Worm (Caenorhabditis elegans): Measurements from ENCODE around the gene comt-1.

comt-1 gene

DNA sequence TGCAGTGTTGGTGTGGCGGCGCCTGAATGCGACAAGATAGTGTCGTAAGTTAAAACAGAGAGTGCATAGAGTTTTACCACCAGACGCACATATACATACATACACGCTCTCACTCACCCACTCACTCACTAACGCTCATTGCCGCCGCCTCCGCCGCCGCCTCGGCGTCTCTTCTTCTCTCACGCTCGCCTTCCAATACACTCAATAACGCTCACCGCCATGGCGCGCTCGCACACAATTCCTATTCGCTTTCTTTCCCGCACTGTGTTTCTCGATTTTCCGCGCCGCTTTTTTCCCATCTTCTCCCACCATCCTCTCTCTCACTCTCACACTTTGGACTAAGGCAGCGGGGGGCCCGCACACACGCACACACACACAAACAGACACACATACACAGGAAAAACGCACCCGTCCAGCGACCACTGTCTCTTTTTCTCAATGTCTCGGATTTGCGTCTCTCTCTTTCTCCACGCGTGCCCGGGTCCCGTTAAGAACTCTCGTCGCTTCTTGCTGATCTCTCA lies 9.8 kb downstream of the comt-1 start, which contains the start of gene kin-29 (continued):
- TF ChIP-seq rec-8 (tag; optimal IDR thresholded peaks at IDR 0.05) (no peak), let-607 (tag; optimal IDR thresholded peaks at IDR 0.05) (peak; percentile 37 to 55), repo-1 (tag; optimal IDR thresholded peaks at IDR 0.05) (peak; percentile 64), ztf-3 (GFP tag; optimal IDR thresholded peaks at IDR 0.05) (peak; percentile 59), ztf-28 (GFP tag; IDR thresholded peaks at IDR 0.05) (no peak), pbrm-1 (GFP tag; IDR thresholded peaks at IDR 0.05) (peak; percentile 75; the same call in 1 of the 2 replicates), lin-35 (GFP tag; optimal IDR thresholded peaks at IDR 0.05) (peak in 1 of 3 experiments; percentile 68), lin-40 (tag; optimal IDR thresholded peaks at IDR 0.05) (peak; percentile 88), lin-54 (GFP tag; optimal IDR thresholded peaks at IDR 0.05) (peak; percentile 47), gei-17 (GFP tag; optimal IDR thresholded peaks at IDR 0.05) (peak; percentile 82), ceh-79 (tag; optimal IDR thresholded peaks at IDR 0.05) (no peak), tbx-9 (tag; optimal IDR thresholded peaks at IDR 0.05; ENCODE audit: borderline replicate concordance) (no peak)

DNA sequence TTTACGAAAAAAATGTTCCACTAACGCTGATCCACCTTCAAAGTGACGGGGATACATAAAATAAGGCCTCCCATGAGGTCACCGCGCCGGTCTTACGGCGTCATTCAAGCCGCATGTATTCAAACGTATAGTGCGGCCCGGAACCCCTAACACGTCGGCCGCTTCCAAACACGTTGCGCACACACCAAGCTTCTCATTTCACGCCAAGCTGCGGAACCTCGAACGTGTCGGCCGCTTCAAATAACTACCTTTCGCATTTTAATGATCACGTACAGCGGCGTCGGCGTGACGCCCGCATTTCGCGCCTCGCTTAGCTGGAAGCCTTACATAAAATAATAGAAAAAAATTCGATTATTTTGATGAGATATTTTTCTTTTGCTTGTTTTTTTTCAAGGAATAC lies 18.8 kb downstream of the comt-1 start:
- no peak for TF ChIP-seq snpc-4 (GFP tag; optimal IDR thresholded peaks at IDR 0.05)
- peak; percentile 35 to 89 (median 71) for TF ChIP-seq snpc-4 (tag; optimal IDR thresholded peaks at IDR 0.05)
- TF ChIP-seq hlh-26 (GFP tag; conservative IDR thresholded peaks at IDR 0.05): no peak
- TF ChIP-seq madf-6 (GFP tag; IDR thresholded peaks at IDR 0.05): peak; percentile 11; the same call in 1 of the 2 replicates
- 0 out of 2 replicates have a peak, but pooled peaks have one; percentile 11 for TF ChIP-seq pbrm-1 (GFP tag; IDR thresholded peaks at IDR 0.05)
- TF ChIP-seq akir-1 (GFP tag; optimal IDR thresholded peaks at IDR 0.05): no peak
- TF ChIP-seq mxl-1 (tag; optimal IDR thresholded peaks at IDR 0.05): no peak
- no peak for TF ChIP-seq unc-62 (GFP tag; optimal IDR thresholded peaks at IDR 0.05)
- no peak for TF ChIP-seq B0035.1 (tag; optimal IDR thresholded peaks at IDR 0.05)

DNA sequence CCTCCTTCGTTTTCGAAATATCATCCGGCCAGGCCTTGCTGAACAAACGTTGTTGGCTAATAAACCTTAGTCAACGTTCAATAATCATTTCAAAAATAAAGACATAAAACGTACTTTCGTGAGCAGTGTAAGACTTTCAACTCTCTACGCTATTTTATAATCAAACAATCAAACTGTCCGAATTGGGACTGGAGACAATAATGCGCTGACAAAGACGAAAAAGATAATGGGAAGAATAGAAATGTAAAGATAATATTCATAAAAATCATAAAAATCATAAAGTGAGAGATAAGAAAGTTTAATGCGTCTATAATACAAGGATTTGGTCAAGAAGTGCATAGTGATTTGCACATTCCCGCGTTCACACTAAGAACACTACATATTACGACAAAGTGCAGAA lies 20.5 kb downstream of the comt-1 start:
- TF ChIP-seq nhr-80 (tag; optimal IDR thresholded peaks at IDR 0.05) (peak; percentile 59), let-607 (tag; optimal IDR thresholded peaks at IDR 0.05) (peak in 1 of 2 experiments; percentile 8), B0336.3 (GFP tag; IDR thresholded peaks at IDR 0.05) (no peak), lin-40 (tag; optimal IDR thresholded peaks at IDR 0.05) (peak; percentile 28)

DNA sequence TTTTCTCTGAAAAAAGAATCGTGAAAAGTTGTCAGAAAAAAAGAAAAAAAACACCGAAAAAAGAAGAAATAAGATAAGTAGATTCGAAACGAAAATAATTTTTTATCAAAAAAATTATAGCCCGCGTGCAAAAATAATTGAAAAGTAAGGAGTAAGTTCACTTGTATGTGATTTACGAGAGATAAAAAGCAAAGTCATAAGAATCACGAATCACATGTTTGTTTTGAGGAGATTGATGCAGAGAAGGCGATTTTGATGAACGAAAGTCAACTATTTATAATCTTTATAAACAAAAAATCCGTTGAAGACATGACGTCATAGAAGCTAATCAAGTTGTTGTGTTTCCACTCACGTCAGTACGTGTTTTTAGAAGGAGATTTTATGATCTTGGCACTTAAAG lies 22.0 kb downstream of the comt-1 start, which contains the start of gene Y71H10B.1:
Y71H10B.1 (minus strand) TSS at position 6 of the 400 bp plus-strand sequence.
- TF ChIP-seq Y56A3A.18 (GFP tag; IDR thresholded peaks at IDR 0.05) (no peak), lsl-1 (GFP tag; optimal IDR thresholded peaks at IDR 0.05) (no peak), let-526 (GFP tag; IDR thresholded peaks at IDR 0.05) (no peak), lin-40 (tag; optimal IDR thresholded peaks at IDR 0.05) (peak; percentile 22), somi-1 (GFP tag; optimal IDR thresholded peaks at IDR 0.05) (peak; percentile 54), ztf-26 (tag; optimal IDR thresholded peaks at IDR 0.05) (peak; percentile 25)

DNA sequence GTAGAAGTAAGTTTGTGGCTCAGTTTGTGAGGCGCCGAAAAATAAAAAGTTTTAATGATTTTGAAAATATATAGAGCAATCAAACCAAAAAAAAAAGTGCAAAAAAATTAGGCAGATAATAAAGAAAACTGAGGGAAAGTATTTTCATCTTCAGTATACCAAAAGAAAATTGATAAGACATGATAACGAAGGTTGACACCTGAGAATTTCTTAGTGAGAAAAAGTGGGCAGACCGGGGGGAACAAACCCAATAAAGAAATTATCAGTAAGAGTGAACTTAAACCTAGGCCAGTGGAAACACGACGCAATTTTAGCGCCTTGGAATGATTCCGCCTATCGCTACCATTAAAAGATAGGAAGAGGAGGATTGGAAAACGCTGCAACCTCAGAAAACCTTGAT lies 23.7 kb downstream of the comt-1 start:
- TF ChIP-seq nhr-90 (tag; optimal IDR thresholded peaks at IDR 0.05): no peak
- TF ChIP-seq nhr-80 (tag; optimal IDR thresholded peaks at IDR 0.05): peak; percentile 79

DNA sequence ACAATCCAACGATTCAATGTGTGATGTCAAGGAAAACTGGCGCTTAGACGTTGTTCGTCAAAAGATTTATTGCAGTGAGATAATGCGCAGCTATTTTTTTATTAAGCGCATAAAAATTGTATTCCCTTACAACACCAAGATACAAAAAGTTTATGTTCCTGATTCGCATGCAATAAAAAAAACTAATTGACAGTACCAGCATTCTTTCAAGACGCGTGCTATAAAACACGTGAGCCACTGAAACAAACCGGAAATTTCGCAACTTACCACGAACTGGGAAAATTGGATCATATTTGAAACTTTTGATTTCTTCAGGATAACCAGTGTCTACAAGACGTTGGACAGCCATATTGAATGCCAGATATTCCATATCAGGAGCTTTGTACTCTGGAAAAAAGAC lies 24.8 kb downstream of the comt-1 start:
- TF ChIP-seq cebp-1 (GFP tag; IDR thresholded peaks at IDR 0.05) (peak; percentile 89), cebp-1 (tag; optimal IDR thresholded peaks at IDR 0.05) (peak; percentile 89), nhr-80 (tag; optimal IDR thresholded peaks at IDR 0.05) (peak; percentile 3), mes-4 (tag; optimal IDR thresholded peaks at IDR 0.05) (no peak), let-607 (tag; optimal IDR thresholded peaks at IDR 0.05) (peak in 1 of 2 experiments; percentile 69)

All from whole organism, young adult.